Fruit fly (Drosophila melanogaster): ENCODE measurements around the gene mRpL50.

The mRpL50 gene

DNA sequence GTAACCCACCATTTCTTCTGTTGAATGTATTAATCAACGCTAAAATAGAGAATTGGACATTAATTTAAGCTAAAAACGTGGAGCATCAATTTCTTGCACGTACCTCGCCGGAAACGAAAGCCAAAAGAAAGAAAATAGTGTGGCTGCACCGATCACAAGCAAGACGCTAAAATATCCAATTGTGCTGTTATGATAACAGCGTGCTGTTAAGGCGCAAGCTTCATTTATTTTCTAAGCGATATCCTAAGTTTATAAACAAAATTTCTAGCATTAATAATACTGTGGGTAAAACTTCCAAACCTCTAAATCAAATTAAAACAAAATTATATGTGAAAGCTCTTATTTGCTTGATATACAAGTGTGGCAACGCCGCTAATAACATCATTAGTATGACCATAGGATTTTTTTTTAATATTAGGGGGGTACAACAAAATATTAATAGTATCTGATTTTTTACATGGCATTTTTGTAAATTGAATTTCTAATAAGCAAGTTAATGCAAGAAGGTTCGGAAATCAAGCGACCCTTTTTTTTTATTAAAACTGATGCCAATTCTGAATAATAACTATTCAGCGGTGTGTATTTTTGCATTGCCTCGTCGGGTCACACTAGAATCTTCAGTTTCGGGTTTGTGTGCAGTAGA, 2.4 kb downstream of the mRpL50 start, which contains the start of the genes RpL18 and Neos (continued):
- peak; percentile 93 for TF ChIP-seq Eip78C (GFP tag)
- peak; percentile 44; the same call in 1 of the 2 replicates for TF ChIP-seq CG15336 (GFP tag; IDR thresholded peaks at IDR 0.05)
- TF ChIP-seq Hr38 (GFP tag; optimal IDR thresholded peaks at IDR 0.05), result no peak
- peak; percentile 73 for TF ChIP-seq Sox14 (GFP tag; optimal IDR thresholded peaks at IDR 0.05)
- peak; percentile 76 for TF ChIP-seq net (GFP tag; optimal IDR thresholded peaks at IDR 0.05)
- TF ChIP-seq Ets96B (tag; optimal IDR thresholded peaks at IDR 0.05), result no peak
- TF ChIP-seq salr (GFP tag; optimal IDR thresholded peaks at IDR 0.05), result peak in 1 of 2 experiments; percentile 52
- peak; percentile 18 for TF ChIP-seq dsx (GFP tag; optimal IDR thresholded peaks at IDR 0.05; ENCODE audit: poor library complexity, severe bottlenecking)
- peak; percentile 69 for TF ChIP-seq CG7368 (GFP tag; optimal IDR thresholded peaks at IDR 0.05)

DNA sequence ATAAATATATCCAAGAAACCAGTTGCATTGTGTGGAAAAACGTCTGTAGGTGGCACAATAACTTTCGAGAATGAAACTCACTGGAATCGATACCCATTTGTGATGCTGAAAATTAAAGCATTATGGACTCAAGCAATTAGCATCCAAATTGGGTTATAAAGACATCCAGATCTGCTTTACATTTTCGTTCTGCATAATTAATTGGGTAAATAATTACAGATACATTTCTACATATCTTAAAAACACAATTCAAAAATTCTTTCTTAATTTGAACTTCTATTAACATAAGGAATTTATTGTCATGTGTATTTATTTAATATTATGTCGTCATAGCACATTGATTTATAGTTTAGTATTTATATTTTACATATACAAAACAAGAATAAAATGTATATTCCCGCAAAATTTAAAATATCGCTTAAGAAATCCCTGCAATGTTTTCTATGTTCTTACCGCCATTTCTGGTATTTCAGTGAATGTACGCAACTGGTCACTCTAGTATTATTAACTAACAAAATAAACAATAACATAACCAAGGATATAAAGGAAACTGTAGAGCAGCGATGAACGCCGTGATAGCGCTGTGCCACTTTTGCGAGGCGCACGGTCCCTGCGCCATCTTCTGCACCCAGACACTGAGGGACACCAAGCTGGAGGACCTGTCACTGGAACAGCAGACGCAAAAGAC, 5.5 kb downstream of the mRpL50 start, which contains the start of the genes CG14829 and BHD:
TSS of gene CG14829 (minus strand) at position 51 of the 688 bp plus-strand sequence.
TSS of gene BHD (plus strand) at position 471 of the 688 bp plus-strand sequence.
- TF ChIP-seq fkh (GFP tag; optimal IDR thresholded peaks at IDR 0.05) (peak; percentile 73), vri (GFP tag; optimal IDR thresholded peaks at IDR 0.05) (peak; percentile 35), Lpt (GFP tag; optimal IDR thresholded peaks at IDR 0.05) (no peak)

DNA sequence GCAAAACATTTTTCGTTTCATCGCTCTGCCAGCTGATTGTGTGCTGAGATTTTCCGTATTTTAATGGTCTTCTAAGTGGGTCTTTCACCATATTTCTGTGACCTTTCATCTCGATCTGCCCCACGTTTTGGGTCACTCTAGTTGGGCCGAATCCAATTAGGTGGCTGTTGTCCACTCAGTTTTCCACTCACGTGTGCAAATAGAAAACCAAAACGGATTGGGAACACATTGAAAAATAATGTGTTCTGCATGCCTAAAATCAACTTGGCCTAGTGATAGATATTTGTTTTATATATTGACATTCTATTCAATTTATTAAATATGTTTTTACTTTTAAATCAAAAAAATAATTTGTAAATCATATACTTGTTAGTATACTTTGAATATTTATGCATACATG, 9.5 kb downstream of the mRpL50 start, which contains the start of gene CG14826:
TSS of gene CG14826 (plus strand) at position 301 of the 400 bp plus-strand sequence.
- TF ChIP-seq svp (GFP tag), result no peak
- no peak for TF ChIP-seq fd85E (GFP tag; optimal IDR thresholded peaks at IDR 0.05)

Data from whole organism, prepupa.